Fruit fly (Drosophila melanogaster) whole organism, embryonic: ENCODE measurements around the gene Rab14.

ENCODE experiments used
- Blimp-1 ChIP-seq: fragments of 200-800 bp; sonication (Bioruptor generic); optimal IDR thresholded peaks from 3 replicates; lab custom pipeline; 2018; ENCODE audit warnings: missing biosample characterization, missing genetic modification characterization, mild to moderate bottlenecking, moderate library complexity, missing genetic modification reagents
- CG12942 ChIP-seq: fragments of 200-800 bp; sonication (Bioruptor generic); optimal IDR thresholded peaks from 3 replicates; lab custom pipeline; 2016; ENCODE audit warnings: missing biosample characterization, missing genetic modification characterization
- CG13296 ChIP-seq: fragments of 200-800 bp; sonication (Bioruptor generic); optimal IDR thresholded peaks from 3 replicates; lab custom pipeline; 2018; ENCODE audit warnings: missing biosample characterization, mild to moderate bottlenecking, missing genetic modification characterization
- CG13624 ChIP-seq: fragments of 200-800 bp; sonication (Bioruptor generic); optimal IDR thresholded peaks from 2 replicates; lab custom pipeline; 2016; ENCODE audit warnings: missing biosample characterization, missing genetic modification characterization
- CG13894 ChIP-seq: fragments of 200-800 bp; sonication (Bioruptor generic); optimal IDR thresholded peaks from 3 replicates; lab custom pipeline; 2018; ENCODE audit warnings: missing biosample characterization, mild to moderate bottlenecking, missing genetic modification characterization, moderate library complexity
- CG1603 ChIP-seq: fragments of 200-800 bp; sonication (Bioruptor generic); optimal IDR thresholded peaks from 2 replicates; lab custom pipeline; 2019; ENCODE audit warnings: missing biosample characterization, mild to moderate bottlenecking, missing genetic modification characterization, moderate library complexity
- CG1647 ChIP-seq: fragments of 200-800 bp; sonication (Bioruptor generic); optimal IDR thresholded peaks from 3 replicates; lab custom pipeline; 2016; ENCODE audit warnings: missing biosample characterization, missing genetic modification characterization
- CG17829 ChIP-seq: fragments of 200-800 bp; optimal IDR thresholded peaks from 2 replicates; lab custom pipeline; 2019; ENCODE audit warnings: missing biosample characterization, mild to moderate bottlenecking, missing genetic modification characterization, moderate library complexity
- CG2712 ChIP-seq: fragments of 200-800 bp; optimal IDR thresholded peaks from 3 replicates; lab custom pipeline; 2019; ENCODE audit warnings: missing biosample characterization, mild to moderate bottlenecking, missing genetic modification characterization, moderate library complexity
- CG2889 ChIP-seq: fragments of 200-800 bp; sonication (Bioruptor generic); IDR thresholded peaks from 3 replicates; pipeline ENCODE4 v1.3.6; 2022; ENCODE audit warnings: missing biosample characterization, missing genetic modification characterization
- CG30020 ChIP-seq: fragments of 200-800 bp; optimal IDR thresholded peaks from 2 replicates; lab custom pipeline; 2019; ENCODE audit warnings: missing biosample characterization, mild to moderate bottlenecking, missing genetic modification characterization, moderate library complexity
- CG3407 ChIP-seq: fragments of 200-800 bp; sonication (Bioruptor generic); optimal IDR thresholded peaks from 2 replicates; lab custom pipeline; 2018; ENCODE audit warnings: missing biosample characterization, mild to moderate bottlenecking, missing genetic modification characterization
- CG3838 ChIP-seq: fragments of 200-800 bp; sonication (Bioruptor generic); optimal IDR thresholded peaks from 3 replicates; lab custom pipeline; 2016; ENCODE audit warnings: missing biosample characterization, missing genetic modification characterization
- CG4328 ChIP-seq: fragments of 200-800 bp; sonication (Bioruptor generic); optimal IDR thresholded peaks from 3 replicates; lab custom pipeline; 2017; ENCODE audit warnings: missing biosample characterization, missing genetic modification reagents, missing genetic modification characterization
- CG4424 ChIP-seq: fragments of 200-800 bp; sonication (Bioruptor generic); optimal IDR thresholded peaks from 3 replicates; lab custom pipeline; 2016; ENCODE audit warnings: missing biosample characterization, missing genetic modification characterization
- CG4617 ChIP-seq: fragments of 200-800 bp; sonication (Bioruptor generic); optimal IDR thresholded peaks from 3 replicates; lab custom pipeline; 2016; ENCODE audit warnings: missing biosample characterization, missing genetic modification characterization, borderline replicate concordance
- CG7556 ChIP-seq: fragments of 200-800 bp; sonication (Bioruptor generic); optimal IDR thresholded peaks from 2 replicates; lab custom pipeline; 2017; ENCODE audit warnings: missing biosample characterization, mild to moderate bottlenecking, missing genetic modification characterization
- CG7786 ChIP-seq: fragments of 200-800 bp; sonication (Bioruptor generic); optimal IDR thresholded peaks from 2 replicates; lab custom pipeline; 2016; ENCODE audit warnings: missing biosample characterization, missing genetic modification characterization
- CG8388 ChIP-seq: fragments of 200-800 bp; sonication (Bioruptor generic); optimal IDR thresholded peaks from 2 replicates; lab custom pipeline; 2019; ENCODE audit warnings: missing biosample characterization, mild to moderate bottlenecking, missing genetic modification characterization, moderate library complexity
- CG8765 ChIP-seq: fragments of 200-800 bp; sonication (Bioruptor generic); IDR thresholded peaks from 2 replicates; pipeline ENCODE4 v1.3.6; 2022; ENCODE audit warnings: missing biosample characterization, missing genetic modification characterization
- CG8924 ChIP-seq: fragments of 200-800 bp; optimal IDR thresholded peaks from 3 replicates; lab custom pipeline; 2019; ENCODE audit warnings: missing biosample characterization, mild to moderate bottlenecking, missing genetic modification characterization, moderate library complexity
- CG9437 ChIP-seq: fragments of 200-800 bp; sonication (Bioruptor generic); optimal IDR thresholded peaks from 2 replicates; lab custom pipeline; 2018; ENCODE audit warnings: missing biosample characterization, mild to moderate bottlenecking, missing genetic modification characterization
- CG9797 ChIP-seq: fragments of 200-800 bp; sonication (Bioruptor generic); optimal IDR thresholded peaks from 3 replicates; lab custom pipeline; 2018; ENCODE audit warnings: missing biosample characterization, mild to moderate bottlenecking, missing genetic modification characterization
- Dip3 ChIP-seq: fragments of 200-800 bp; sonication (Bioruptor generic); optimal IDR thresholded peaks from 3 replicates; lab custom pipeline; 2016; ENCODE audit warnings: missing biosample characterization, missing genetic modification characterization
- Dp ChIP-seq: fragments of 200-800 bp; sonication (Bioruptor generic); optimal IDR thresholded peaks from 2 replicates; lab custom pipeline; 2018; ENCODE audit warnings: missing biosample characterization, mild to moderate bottlenecking, missing genetic modification characterization, moderate library complexity
- GATAe ChIP-seq: fragments of 200-800 bp; sonication (Bioruptor generic); conservative IDR thresholded peaks from 2 replicates; pipeline ENCODE4 v1.3.6; 2022; ENCODE audit warnings: missing biosample characterization, missing genetic modification characterization
- HLH54F ChIP-seq: fragments of 200-800 bp; sonication (Bioruptor generic); optimal IDR thresholded peaks from 3 replicates; lab custom pipeline; 2016; ENCODE audit warnings: missing biosample characterization, missing genetic modification characterization
- Hmx ChIP-seq: fragments of 200-800 bp; sonication (Bioruptor generic); optimal IDR thresholded peaks from 2 replicates; lab custom pipeline; 2016; ENCODE audit warnings: missing biosample characterization, missing genetic modification characterization
- MTF-1 ChIP-seq: fragments of 200-800 bp; sonication (Bioruptor generic); optimal IDR thresholded peaks from 2 replicates; lab custom pipeline; 2018; ENCODE audit warnings: missing biosample characterization, mild to moderate bottlenecking, missing genetic modification characterization, borderline replicate concordance
- Max ChIP-seq: fragments of 200-800 bp; sonication (Bioruptor generic); optimal IDR thresholded peaks from 2 replicates; lab custom pipeline; 2016; ENCODE audit warnings: missing biosample characterization, mild to moderate bottlenecking, missing genetic modification characterization
- Neu2 ChIP-seq: fragments of 200-800 bp; sonication (Bioruptor generic); optimal IDR thresholded peaks from 3 replicates; lab custom pipeline; 2016; ENCODE audit warnings: missing biosample characterization, missing genetic modification characterization, borderline replicate concordance
- TFAM ChIP-seq: fragments of 200-800 bp; sonication (Bioruptor generic); optimal IDR thresholded peaks from 2 replicates; lab custom pipeline; 2017; ENCODE audit warnings: missing biosample characterization, missing genetic modification characterization, inconsistent platforms
- YL-1 ChIP-seq: fragments of 200-800 bp; sonication (Bioruptor generic); optimal IDR thresholded peaks from 3 replicates; lab custom pipeline; 2017; ENCODE audit warnings: missing biosample characterization, mild to moderate bottlenecking, missing genetic modification characterization
- bsh ChIP-seq, 2 experiments: fragments of 200-800 bp; sonication (Bioruptor generic); optimal IDR thresholded peaks; 2 replicates each; lab custom pipeline; 2017 to 2018; ENCODE audit warnings: mild to moderate bottlenecking in 2 of 2, missing biosample characterization in 2 of 2, missing genetic modification characterization in 2 of 2, moderate library complexity in 1 of 2
- cato ChIP-seq: fragments of 200-800 bp; sonication (Bioruptor generic); optimal IDR thresholded peaks from 2 replicates; lab custom pipeline; 2016; ENCODE audit warnings: missing biosample characterization, missing genetic modification characterization, borderline replicate concordance
- ci ChIP-seq: fragments of 200-800 bp; sonication (Bioruptor generic); IDR thresholded peaks from 3 replicates; pipeline ENCODE4 v1.3.6; 2022; ENCODE audit warnings: missing biosample characterization, missing genetic modification characterization
- dpn ChIP-seq, 2 experiments: fragments of 200-800 bp; sonication (Bioruptor generic); optimal IDR thresholded peaks; 3 replicates each; lab custom pipeline; 2016; ENCODE audit warnings: missing biosample characterization in 2 of 2, missing genetic modification characterization in 2 of 2
- fru ChIP-seq: fragments of >200 bp; optimal IDR thresholded peaks from 2 replicates; lab custom pipeline; 2017
- hbn ChIP-seq: fragments of 200-800 bp; sonication (Bioruptor generic); IDR thresholded peaks from 2 replicates; pipeline ENCODE4 v1.3.6; 2022; ENCODE audit warnings: missing biosample characterization, missing genetic modification characterization; ENCODE audit not compliant: partially characterized antibody
- ind ChIP-seq: fragments of 200-800 bp; sonication (Bioruptor generic); optimal IDR thresholded peaks from 3 replicates; lab custom pipeline; 2016; ENCODE audit warnings: missing biosample characterization, missing genetic modification characterization
- kay ChIP-seq: fragments of 200-800 bp; sonication (Bioruptor generic); optimal IDR thresholded peaks from 2 replicates; lab custom pipeline; 2016; ENCODE audit warnings: missing biosample characterization, missing genetic modification characterization
- kni ChIP-seq: fragments of 200-800 bp; sonication (Bioruptor generic); optimal IDR thresholded peaks from 3 replicates; lab custom pipeline; 2017; ENCODE audit warnings: mild to moderate bottlenecking, missing biosample characterization, missing genetic modification reagents, missing genetic modification characterization
- nerfin-2 ChIP-seq: fragments of 200-800 bp; sonication (Bioruptor generic); IDR thresholded peaks from 2 replicates; pipeline ENCODE4 v1.3.6; 2022; ENCODE audit warnings: missing biosample characterization, missing genetic modification characterization; ENCODE audit not compliant: partially characterized antibody
- nmo ChIP-seq: fragments of 200-800 bp; sonication (Bioruptor generic); optimal IDR thresholded peaks from 2 replicates; lab custom pipeline; 2018; ENCODE audit warnings: missing biosample characterization, mild to moderate bottlenecking, missing genetic modification characterization, moderate library complexity
- otp ChIP-seq: fragments of 200-800 bp; sonication (Bioruptor generic); IDR thresholded peaks from 3 replicates; pipeline ENCODE4, ENCODE4 v1.3.6; 2022; ENCODE audit warnings: missing biosample characterization, missing genetic modification characterization
- run ChIP-seq: fragments of 200-800 bp; sonication (Bioruptor generic); optimal IDR thresholded peaks from 3 replicates; lab custom pipeline; 2018; ENCODE audit warnings: missing biosample characterization, mild to moderate bottlenecking, missing genetic modification characterization
- sr ChIP-seq: fragments of 200-800 bp; sonication (Bioruptor generic); IDR thresholded peaks from 3 replicates; pipeline ENCODE4 v1.3.6; 2022; ENCODE audit warnings: missing biosample characterization, missing genetic modification characterization
- trem ChIP-seq: fragments of 200-800 bp; optimal IDR thresholded peaks from 3 replicates; lab custom pipeline; 2019; ENCODE audit warnings: missing biosample characterization, mild to moderate bottlenecking, missing genetic modification characterization, moderate library complexity
- unpg ChIP-seq: fragments of 200-800 bp; sonication (Bioruptor generic); optimal IDR thresholded peaks from 3 replicates; lab custom pipeline; 2018; ENCODE audit warnings: missing biosample characterization, mild to moderate bottlenecking, missing genetic modification characterization, moderate library complexity
- wdn ChIP-seq: fragments of 200-800 bp; sonication (Bioruptor generic); IDR thresholded peaks from 2 replicates; pipeline ENCODE4 v1.3.6; 2022; ENCODE audit warnings: missing biosample characterization, missing genetic modification characterization

Rab14 gene

DNA sequence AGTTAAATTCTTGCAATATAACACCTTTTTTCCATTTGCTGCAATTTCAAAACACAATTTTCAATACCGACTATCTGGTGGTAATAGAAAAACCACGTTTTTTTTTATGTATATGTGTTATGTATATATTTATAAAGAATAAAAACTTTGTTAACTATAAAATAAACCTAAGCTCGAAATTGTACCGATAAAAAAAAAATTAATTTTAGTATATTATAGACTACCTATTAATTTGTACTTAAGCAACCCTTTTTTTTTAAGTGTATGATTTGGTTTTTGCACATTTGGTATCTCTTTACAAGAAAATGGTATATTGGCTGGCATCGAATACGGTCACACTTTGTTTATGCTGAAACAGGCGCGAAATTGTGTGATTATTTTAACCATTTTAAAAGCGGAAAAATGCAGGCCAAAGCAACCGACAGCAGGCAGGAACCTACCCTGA, 6.8 kb downstream of the Rab14 start, which contains the start of gene spel1 (continued):
- TF ChIP-seq CG1603 (tag; lab: Kevin White, UChicago) (peak; percentile 45), CG2889 (GFP tag; lab: Robert Waterston, UW) (peak; percentile 53; the same call in 1 of the 3 replicates), GATAe (GFP tag; lab: Robert Waterston, UW) (peak; percentile 36; the same call in 1 of the 2 replicates), nerfin-2 (GFP tag; lab: Robert Waterston, UW) (no peak), otp (GFP tag; lab: Robert Waterston, UW) (peak; percentile 33; the same call in 1 of the 3 replicates), CG12942 (GFP tag; lab: Kevin White, UChicago) (peak; percentile 51), Dip3 (GFP tag; lab: Kevin White, UChicago) (no peak), CG9437 (GFP tag; lab: Kevin White, UChicago) (peak; percentile 74), CG4617 (peak; percentile 60), bsh (GFP tag; optimal IDR thresholded peaks at IDR 0.05; lab: Kevin White, UChicago) (peak in 1 of 2 experiments; percentile 85), CG8388 (peak; percentile 87), YL-1 (GFP tag; lab: Kevin White, UChicago) (peak; percentile 31), CG30020 (peak; percentile 62), nmo (GFP tag; lab: Kevin White, UChicago) (peak; percentile 88), ind (GFP tag; lab: Kevin White, UChicago) (peak; percentile 67), CG8765 (GFP tag; lab: Robert Waterston, UW) (peak; percentile 63; the same call in 1 of the 2 replicates), Max (GFP tag; lab: Kevin White, UChicago) (peak; percentile 20), HLH54F (GFP tag; lab: Kevin White, UChicago) (no peak), unpg (GFP tag; lab: Kevin White, UChicago) (peak; percentile 86), CG13894 (tag; lab: Kevin White, UChicago) (peak; percentile 67), Hmx (GFP tag; lab: Kevin White, UChicago) (no peak), wdn (GFP tag; lab: Robert Waterston, UW) (peak; percentile 59), CG4424 (GFP tag; lab: Kevin White, UChicago) (peak; percentile 81), ci (GFP tag; lab: Robert Waterston, UW) (peak; percentile 75; the same call in 2 of the 3 replicates), Dp (GFP tag; lab: Kevin White, UChicago) (peak; percentile 79), CG1647 (GFP tag; lab: Kevin White, UChicago) (peak; percentile 21), MTF-1 (GFP tag; lab: Kevin White, UChicago) (peak; percentile 23), fru (lab: Kevin White, UChicago) (no peak), kni (GFP tag; lab: Kevin White, UChicago) (no peak), CG8924 (peak; percentile 86), run (tag; lab: Kevin White, UChicago) (peak; percentile 33), dpn (GFP tag; optimal IDR thresholded peaks at IDR 0.05; lab: Kevin White, UChicago) (peak; percentile 41 to 74), CG3407 (GFP tag; lab: Kevin White, UChicago) (peak; percentile 57), cato (GFP tag; lab: Kevin White, UChicago) (peak; percentile 20), kay (GFP tag; lab: Kevin White, UChicago) (peak; percentile 51), CG3838 (GFP tag; lab: Kevin White, UChicago) (peak; percentile 8), CG17829 (peak; percentile 88), CG9797 (peak; percentile 67), hbn (GFP tag; lab: Robert Waterston, UW) (no peak), CG13296 (GFP tag; lab: Kevin White, UChicago) (peak; percentile 83), CG13624 (GFP tag; lab: Kevin White, UChicago) (peak; percentile 5), CG7786 (GFP tag; lab: Kevin White, UChicago) (peak; percentile 0), CG2712 (tag; lab: Kevin White, UChicago) (peak; percentile 89), CG7556 (GFP tag; lab: Kevin White, UChicago) (peak; percentile 80), Blimp-1 (GFP tag; lab: Kevin White, UChicago) (peak; percentile 85), CG4328 (GFP tag; lab: Kevin White, UChicago) (peak; percentile 31), Neu2 (GFP tag; lab: Kevin White, UChicago) (no peak), sr (GFP tag; lab: Robert Waterston, UW) (no peak), TFAM (GFP tag; lab: Kevin White, UChicago) (no peak), trem (tag; lab: Kevin White, UChicago) (peak; percentile 78)
